Worm (Caenorhabditis elegans): Measurements from ENCODE around the gene C18H7.12.

C18H7.12 gene

DNA sequence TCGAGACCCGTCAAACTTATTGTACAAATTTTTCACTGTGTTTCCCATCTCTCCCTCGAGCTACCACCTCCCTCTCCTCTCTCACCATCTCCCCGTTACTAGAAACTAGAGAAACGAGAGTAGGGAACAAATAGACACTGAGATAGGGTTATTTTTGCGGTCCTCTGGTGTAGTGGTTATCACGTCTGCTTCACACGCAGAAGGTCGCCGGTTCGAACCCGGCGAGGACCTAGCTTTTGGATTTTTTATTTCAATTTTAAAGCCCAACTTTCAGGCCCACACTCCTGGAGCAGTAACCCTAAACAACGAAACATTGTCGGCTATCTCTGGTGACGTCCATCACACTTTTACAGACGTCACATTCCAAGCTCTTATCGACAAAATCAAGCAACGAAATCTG lies 32.7 kb upstream of the C18H7.12 start (continued):
- TF ChIP-seq K09A11.1 (tag; optimal IDR thresholded peaks at IDR 0.05; ENCODE audit: insufficient read depth) (peak; percentile 35), nfya-1 (tag; optimal IDR thresholded peaks at IDR 0.05) (peak; percentile 37), nhr-11 (tag; optimal IDR thresholded peaks at IDR 0.05) (no peak), unc-42 (tag; optimal IDR thresholded peaks at IDR 0.05) (no peak), T23F11.4 (GFP tag; optimal IDR thresholded peaks at IDR 0.05) (peak; percentile 37), syd-9 (tag; optimal IDR thresholded peaks at IDR 0.05) (peak; percentile 60), ceh-30 (tag; optimal IDR thresholded peaks at IDR 0.05) (no peak), pha-4 (tag; optimal IDR thresholded peaks at IDR 0.05) (no peak), hlh-13 (GFP tag; optimal IDR thresholded peaks at IDR 0.05) (peak; percentile 49), ama-1 (optimal IDR thresholded peaks at IDR 0.05) (no peak), K02D7.2 (tag; optimal IDR thresholded peaks at IDR 0.05) (peak; percentile 57), fkh-6 (tag; optimal IDR thresholded peaks at IDR 0.05) (peak; percentile 32), lin-11 (tag; optimal IDR thresholded peaks at IDR 0.05) (peak; percentile 72), ttx-3 (tag; optimal IDR thresholded peaks at IDR 0.05) (peak; percentile 81), sox-4 (tag; optimal IDR thresholded peaks at IDR 0.05) (peak; percentile 78), ztf-16 (tag; optimal IDR thresholded peaks at IDR 0.05) (peak; percentile 64), lim-6 (tag; optimal IDR thresholded peaks at IDR 0.05) (no peak), ceh-31 (tag; optimal IDR thresholded peaks at IDR 0.05) (peak; percentile 19), tbx-7 (tag; optimal IDR thresholded peaks at IDR 0.05) (peak; percentile 10), elt-2 (tag; optimal IDR thresholded peaks at IDR 0.05) (peak; percentile 88), gmeb-2 (tag; optimal IDR thresholded peaks at IDR 0.05) (peak; percentile 75), pax-1 (tag; optimal IDR thresholded peaks at IDR 0.05) (no peak), C08G9.2 (tag; optimal IDR thresholded peaks at IDR 0.05) (peak; percentile 64), hlh-6 (tag; optimal IDR thresholded peaks at IDR 0.05) (peak; percentile 69), zip-5 (tag; optimal IDR thresholded peaks at IDR 0.05) (peak; percentile 36), fkh-10 (GFP tag; optimal IDR thresholded peaks at IDR 0.05) (no peak), Y22D7AL.16 (tag; optimal IDR thresholded peaks at IDR 0.05) (peak; percentile 34), dmd-4 (tag; optimal IDR thresholded peaks at IDR 0.05; ENCODE audit: borderline replicate concordance) (no peak), pat-9 (tag; optimal IDR thresholded peaks at IDR 0.05) (peak; percentile 64), dve-1 (tag; optimal IDR thresholded peaks at IDR 0.05) (peak; percentile 61), unc-86 (tag; optimal IDR thresholded peaks at IDR 0.05) (peak; percentile 78), ets-4 (tag; optimal IDR thresholded peaks at IDR 0.05) (no peak), pros-1 (tag; optimal IDR thresholded peaks at IDR 0.05) (no peak), ahr-1 (tag; optimal IDR thresholded peaks at IDR 0.05) (peak; percentile 22), pqm-1 (tag; optimal IDR thresholded peaks at IDR 0.05) (no peak), hlh-8 (tag; optimal IDR thresholded peaks at IDR 0.05) (peak; percentile 4), odd-2 (tag; optimal IDR thresholded peaks at IDR 0.05) (peak; percentile 65), nhr-232 (tag; optimal IDR thresholded peaks at IDR 0.05) (peak; percentile 51), F13H6.1 (tag; optimal IDR thresholded peaks at IDR 0.05) (peak; percentile 38), ceh-19 (GFP tag; optimal IDR thresholded peaks at IDR 0.05) (peak; percentile 80), fax-1 (tag; optimal IDR thresholded peaks at IDR 0.05) (peak; percentile 76), tbx-2 (tag; optimal IDR thresholded peaks at IDR 0.05) (peak; percentile 64), madf-2 (tag; optimal IDR thresholded peaks at IDR 0.05) (peak; percentile 67), ceh-6 (GFP tag; optimal IDR thresholded peaks at IDR 0.05) (peak; percentile 79), ceh-14 (tag; optimal IDR thresholded peaks at IDR 0.05) (peak; percentile 50), C38D4.7 (GFP tag; optimal IDR thresholded peaks at IDR 0.05) (peak; percentile 70), hlh-30 (tag; optimal IDR thresholded peaks at IDR 0.05; ENCODE audit: insufficient read depth) (peak; percentile 13), unc-55 (GFP tag; optimal IDR thresholded peaks at IDR 0.05) (no peak)
